Worm (Caenorhabditis elegans): ENCODE measurements around the gene dpy-11.

DNA sequence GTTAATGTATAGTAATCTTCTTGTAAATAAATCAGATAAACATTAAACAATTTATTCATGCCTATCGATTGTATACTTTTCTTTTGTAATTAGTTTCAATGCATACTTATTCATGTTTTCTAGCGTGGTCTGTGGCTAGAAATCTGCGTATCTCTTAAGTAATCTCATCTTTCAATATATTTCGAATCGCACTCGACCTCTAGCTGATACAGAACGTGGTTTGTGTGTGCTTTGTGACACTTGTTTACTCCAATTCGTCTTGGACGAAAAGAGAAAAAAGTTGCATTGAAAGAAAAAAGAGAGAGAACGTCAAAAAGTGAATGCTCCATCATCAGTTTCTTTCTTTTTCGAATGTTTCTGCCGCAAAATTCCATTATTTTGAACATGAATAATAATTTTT is 16.6 kb downstream of the dpy-11 start:
- TF ChIP-seq F10B5.3 (tag; optimal IDR thresholded peaks at IDR 0.05) (no peak), nhr-76 (tag; optimal IDR thresholded peaks at IDR 0.05) (no peak), dpl-1 (GFP tag; optimal IDR thresholded peaks at IDR 0.05) (no peak), nhr-237 (tag; optimal IDR thresholded peaks at IDR 0.05) (no peak), sdz-12 (GFP tag; optimal IDR thresholded peaks at IDR 0.05) (no peak), lin-38 (GFP tag; IDR thresholded peaks at IDR 0.05) (no peak), lin-15B (tag; optimal IDR thresholded peaks at IDR 0.05) (no peak), nhr-77 (tag; optimal IDR thresholded peaks at IDR 0.05) (no peak), saeg-2 (GFP tag; IDR thresholded peaks at IDR 0.05) (no peak)

Measured in whole organism, L4 larva.